Worm (Caenorhabditis elegans) whole organism, midembryonic: ENCODE results near the gene Y57G11C.38.

Experiments used
- T22C8.4 ChIP-seq: fragments of 200-800 bp; sonication (Bioruptor generic); IDR thresholded peaks from 2 replicates; pipeline ENCODE4 v1.3.6; 2022; ENCODE audit warnings: missing genetic modification characterization, missing compliant biosample characterization
- flt-1 ChIP-seq: fragments of 200-800 bp; sonication (Bioruptor generic); IDR thresholded peaks from 2 replicates; pipeline ENCODE4 v1.3.6; 2022; ENCODE audit warnings: missing genetic modification characterization, missing compliant biosample characterization
- klf-2 ChIP-seq: fragments of 200-800 bp; sonication (Bioruptor generic); conservative IDR thresholded peaks from 2 replicates; pipeline ENCODE4 v1.3.6; 2022; ENCODE audit warnings: missing genetic modification reagents, missing genetic modification characterization, missing compliant biosample characterization
- med-1 ChIP-seq: sonication (generic microtip); optimal IDR thresholded peaks from 2 replicates; lab custom pipeline; 2017; ENCODE audit warnings: missing genetic modification characterization, mild to moderate bottlenecking, missing compliant biosample characterization, antibody characterized with exemption, missing genetic modification reagents; ENCODE audit not compliant: insufficient read depth
- ref-1 ChIP-seq: fragments of 200-800 bp; sonication (Bioruptor generic); conservative IDR thresholded peaks from 2 replicates; pipeline ENCODE4 v1.3.6; 2022; ENCODE audit warnings: missing genetic modification reagents, missing genetic modification characterization, missing compliant biosample characterization
- tab-1 ChIP-seq: fragments of 200-800 bp; sonication (Bioruptor generic); IDR thresholded peaks from 2 replicates; pipeline ENCODE4 v1.3.6; 2022; ENCODE audit warnings: missing genetic modification characterization, missing compliant biosample characterization

DNA sequence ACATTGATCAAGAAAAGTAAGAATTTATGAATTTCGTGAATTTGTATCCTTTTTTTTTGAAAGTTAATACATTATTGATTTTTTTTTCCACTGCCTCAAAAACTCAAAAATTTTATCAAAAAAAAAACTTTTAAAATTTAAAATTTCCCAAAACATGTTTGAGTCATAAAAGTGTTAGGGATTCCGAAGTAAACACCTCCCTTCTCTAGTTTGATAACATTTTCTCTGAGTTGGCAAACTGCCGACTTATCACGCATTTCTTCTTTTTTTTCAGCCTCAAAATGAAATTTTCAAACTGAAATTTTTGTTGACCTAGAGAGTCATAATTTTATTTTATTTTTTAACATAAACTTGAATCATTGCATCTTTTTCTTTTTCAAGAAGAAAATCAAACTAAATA, 28.7 kb downstream of the Y57G11C.38 start:
- TF ChIP-seq ref-1 = no peak
- no peak for TF ChIP-seq tab-1 (GFP tag; lab: Robert Waterston, UW)
- no peak for TF ChIP-seq klf-2 (GFP tag; lab: Robert Waterston, UW)
- TF ChIP-seq med-1 (GFP tag; lab: Kevin White, UChicago) = no peak
- TF ChIP-seq flt-1 (GFP tag; lab: Robert Waterston, UW) = no peak
- TF ChIP-seq T22C8.4 (GFP tag; lab: Robert Waterston, UW) = no peak
